Worm (Caenorhabditis elegans): ENCODE results near the gene srh-148.

DNA sequence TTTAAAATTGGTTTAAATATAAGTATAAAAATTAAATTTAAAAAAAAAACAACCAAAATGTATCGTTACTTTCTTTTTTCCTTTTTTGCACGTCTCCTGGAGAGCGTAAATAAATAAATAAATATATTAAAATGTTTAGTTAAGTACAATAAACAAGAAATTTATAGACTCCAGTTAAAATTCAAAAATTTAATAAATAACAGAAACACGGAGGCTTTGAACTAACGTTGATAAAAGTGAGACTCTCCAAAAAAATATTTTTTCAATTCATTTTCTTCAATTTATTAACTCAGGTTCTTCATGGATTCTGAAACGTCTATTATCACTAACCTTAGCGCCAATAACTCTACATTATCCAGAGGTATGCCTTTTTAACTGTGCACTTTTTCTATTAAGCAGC, 33.6 kb upstream of the srh-148 start, which contains the start of gene T06C12.12:
- TF ChIP-seq unc-62 (GFP tag; optimal IDR thresholded peaks at IDR 0.05) (no peak), unc-39 (tag; optimal IDR thresholded peaks at IDR 0.05) (no peak), nhr-76 (tag; optimal IDR thresholded peaks at IDR 0.05) (no peak), tbx-8 (GFP tag; optimal IDR thresholded peaks at IDR 0.05) (no peak), lsy-2 (tag; optimal IDR thresholded peaks at IDR 0.05) (no peak), lin-13 (tag; optimal IDR thresholded peaks at IDR 0.05) (no peak), ces-1 (GFP tag; optimal IDR thresholded peaks at IDR 0.05) (no peak), ztf-11 (tag; optimal IDR thresholded peaks at IDR 0.05) (no peak), drap-1 (GFP tag; optimal IDR thresholded peaks at IDR 0.05) (no peak), cnd-1 (tag; optimal IDR thresholded peaks at IDR 0.05) (no peak), nhr-12 (tag; optimal IDR thresholded peaks at IDR 0.05) (no peak), nhr-28 (tag; optimal IDR thresholded peaks at IDR 0.05) (no peak)

Data from whole organism, mixed stage, embryonic.